Worm (Caenorhabditis elegans) whole organism, L3 larva: ENCODE results near the gene romo-1.
A peak's percentile ranks its signal among the peaks of the same experiment; 100 is the strongest.

Experiments
- R02D3.7 ChIP-seq: fragments of 150-350 bp; optimal IDR thresholded peaks from 2 replicates; lab custom pipeline; 2014; ENCODE audit warnings: missing biosample characterization, missing genetic modification characterization
- aly-2 ChIP-seq: fragments of 150-350 bp; optimal IDR thresholded peaks from 2 replicates; lab custom pipeline; 2014; ENCODE audit warnings: missing biosample characterization, missing genetic modification characterization
- egl-27 ChIP-seq: sonication (generic microtip); optimal IDR thresholded peaks from 4 replicates; lab custom pipeline; 2017; ENCODE audit warnings: missing biosample characterization, missing genetic modification reagents, missing genetic modification characterization
- elt-1 ChIP-seq: fragments of 150-350 bp; optimal IDR thresholded peaks from 2 replicates; lab custom pipeline; 2014; ENCODE audit warnings: missing biosample characterization, missing genetic modification characterization
- elt-2 ChIP-seq: sonication (generic microtip); optimal IDR thresholded peaks from 2 replicates; lab custom pipeline; 2016; ENCODE audit warnings: missing genetic modification reagents, mild to moderate bottlenecking, missing genetic modification characterization, missing compliant biosample characterization
- fkh-2 ChIP-seq: fragments of 150-350 bp; optimal IDR thresholded peaks from 2 replicates; lab custom pipeline; 2014; ENCODE audit warnings: missing biosample characterization, missing genetic modification reagents, missing genetic modification characterization
- lin-15B ChIP-seq: fragments of 150-350 bp; optimal IDR thresholded peaks from 2 replicates; lab custom pipeline; 2014; ENCODE audit warnings: missing biosample characterization, missing genetic modification characterization
- mdl-1 ChIP-seq: fragments of 150-350 bp; optimal IDR thresholded peaks from 2 replicates; lab custom pipeline; 2014; ENCODE audit warnings: missing biosample characterization, missing genetic modification characterization
- nfya-1 ChIP-seq: sonication (generic microtip); optimal IDR thresholded peaks from 2 replicates; lab custom pipeline; 2017; ENCODE audit warnings: missing genetic modification characterization, mild to moderate bottlenecking, missing compliant biosample characterization, antibody characterized with exemption, moderate library complexity; ENCODE audit not compliant: insufficient read depth
- nhr-25 ChIP-seq: sonication (generic microtip); optimal IDR thresholded peaks from 2 replicates; lab custom pipeline; 2017; ENCODE audit warnings: missing biosample characterization, missing genetic modification characterization
- unc-39 ChIP-seq: sonication (generic microtip); optimal IDR thresholded peaks from 4 replicates; lab custom pipeline; 2017; ENCODE audit warnings: missing biosample characterization, missing genetic modification characterization
- unc-62 ChIP-seq: fragments of 150-350 bp; sonication (generic microtip); optimal IDR thresholded peaks from 4 replicates; lab custom pipeline; 2014; ENCODE audit warnings: missing biosample characterization, missing genetic modification reagents, missing genetic modification characterization
- zag-1 ChIP-seq: fragments of 150-350 bp; optimal IDR thresholded peaks from 2 replicates; lab custom pipeline; 2014; ENCODE audit warnings: missing biosample characterization, missing genetic modification characterization
- ztf-4 ChIP-seq: fragments of 150-350 bp; optimal IDR thresholded peaks from 2 replicates; lab custom pipeline; 2014; ENCODE audit warnings: missing biosample characterization, missing genetic modification characterization

DNA sequence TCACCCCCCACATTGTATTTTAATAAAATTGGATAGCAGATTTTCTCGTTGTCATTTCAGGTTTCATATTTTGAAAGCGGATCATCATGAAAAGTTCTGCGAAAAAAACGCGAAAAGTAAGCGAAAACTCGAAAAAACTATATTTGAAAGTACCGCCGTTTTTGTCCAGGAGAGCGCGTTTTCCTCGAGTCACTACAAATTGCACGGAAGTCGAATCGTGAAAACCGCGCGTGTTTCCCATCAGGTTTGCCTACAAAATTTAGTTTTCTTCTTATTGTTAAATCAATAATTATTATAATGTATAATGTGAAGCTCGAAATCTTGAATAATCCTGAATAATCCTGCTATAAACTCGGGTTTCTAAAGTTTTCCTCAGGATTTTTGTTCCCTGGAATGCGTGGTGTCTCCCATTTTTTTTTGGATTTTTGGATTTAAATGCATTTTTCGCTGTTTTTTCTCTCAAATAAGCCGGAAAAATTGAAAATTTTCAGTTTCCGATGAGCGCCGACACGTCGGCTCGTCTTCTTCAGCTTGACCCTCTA is 38.0 kb downstream of the romo-1 start, which contains the start of gene btf-1:
- TF ChIP-seq mdl-1 (tag; lab: Kevin White, UChicago) (no peak), unc-62 (GFP tag; lab: Kevin White, UChicago) (no peak), nfya-1 (tag; lab: Kevin White, UChicago) (peak; percentile 68), aly-2 (tag; lab: Kevin White, UChicago) (no peak), elt-2 (peak; percentile 51), ztf-4 (no peak), zag-1 (tag; lab: Kevin White, UChicago) (no peak), lin-15B (tag; lab: Kevin White, UChicago) (peak; percentile 87), egl-27 (tag; lab: Kevin White, UChicago) (no peak), unc-39 (tag; lab: Kevin White, UChicago) (no peak), R02D3.7 (tag; lab: Kevin White, UChicago) (peak; percentile 66), nhr-25 (peak; percentile 20), fkh-2 (tag; lab: Kevin White, UChicago) (no peak), elt-1 (tag; lab: Kevin White, UChicago) (no peak)
